Fruit fly (Drosophila melanogaster) whole organism, pupa: ENCODE data around the gene sunz.

ENCODE experiments used
- CG17806 ChIP-seq: fragments of 200-800 bp; sonication (Bioruptor generic); optimal IDR thresholded peaks from 2 replicates; lab custom pipeline; 2018; ENCODE audit warnings: missing biosample characterization, mild to moderate bottlenecking, missing genetic modification characterization, moderate library complexity
- Snoo ChIP-seq: fragments of 200-800 bp; sonication (Bioruptor generic); optimal IDR thresholded peaks from 3 replicates; lab custom pipeline; 2017; ENCODE audit warnings: missing biosample characterization, mild to moderate bottlenecking, missing genetic modification characterization, inconsistent platforms
- fd96Ca ChIP-seq: fragments of 200-800 bp; sonication (Bioruptor generic); IDR thresholded peaks from 3 replicates; pipeline ENCODE4 v1.3.6; 2022; ENCODE audit warnings: missing biosample characterization, missing genetic modification characterization

- TF ChIP-seq CG17806 (tag; lab: Kevin White, UChicago) (no peak), Snoo (no peak), fd96Ca (GFP tag; lab: Robert Waterston, UW) (no peak)
These were observed 11.0 kb downstream of the sunz start, which contains the start of gene CG31286 for dm6 chr3R:6640932-6641331.
